Fruit fly (Drosophila melanogaster) whole organism, embryonic: ENCODE measurements around the gene CG8326.

Source experiments
- CG10209 ChIP-seq: fragments of 200-800 bp; sonication (Bioruptor generic); optimal IDR thresholded peaks from 3 replicates; lab custom pipeline; 2017; ENCODE audit warnings: missing biosample characterization, mild to moderate bottlenecking, missing genetic modification characterization, missing genetic modification reagents
- CG10267 ChIP-seq: fragments of 200-800 bp; sonication (Bioruptor generic); optimal IDR thresholded peaks from 2 replicates; lab custom pipeline; 2018; ENCODE audit warnings: missing biosample characterization, mild to moderate bottlenecking, missing genetic modification characterization, moderate library complexity
- CG10543 ChIP-seq: fragments of 200-800 bp; sonication (Bioruptor generic); optimal IDR thresholded peaks from 3 replicates; lab custom pipeline; 2017; ENCODE audit warnings: missing biosample characterization, mild to moderate bottlenecking, missing genetic modification characterization, moderate library complexity
- CG10565 ChIP-seq: fragments of 200-800 bp; sonication (Bioruptor generic); optimal IDR thresholded peaks from 3 replicates; lab custom pipeline; 2016; ENCODE audit warnings: missing biosample characterization, mild to moderate bottlenecking, missing genetic modification characterization
- CG11085 ChIP-seq: fragments of 200-800 bp; sonication (Bioruptor generic); IDR thresholded peaks from 2 replicates; pipeline ENCODE4 v1.3.6; 2022; ENCODE audit warnings: missing biosample characterization, missing genetic modification characterization
- CG11456 ChIP-seq: fragments of 200-800 bp; sonication (Bioruptor generic); IDR thresholded peaks from 3 replicates; pipeline ENCODE4 v1.3.6; 2022; ENCODE audit warnings: missing biosample characterization, missing genetic modification characterization
- CG12299 ChIP-seq: fragments of 200-800 bp; sonication (Bioruptor generic); optimal IDR thresholded peaks from 2 replicates; lab custom pipeline; 2018; ENCODE audit warnings: missing biosample characterization, mild to moderate bottlenecking, missing genetic modification characterization
- CG14667 ChIP-seq: fragments of 200-800 bp; sonication (Bioruptor generic); IDR thresholded peaks from 2 replicates; pipeline ENCODE4 v1.3.6; 2022; ENCODE audit warnings: missing biosample characterization, missing genetic modification characterization
- CG14710 ChIP-seq: fragments of 200-800 bp; sonication (Bioruptor generic); optimal IDR thresholded peaks from 3 replicates; lab custom pipeline; 2019; ENCODE audit warnings: missing biosample characterization, mild to moderate bottlenecking, missing genetic modification characterization, moderate library complexity
- CG15479 ChIP-seq: fragments of 200-800 bp; sonication (Bioruptor generic); optimal IDR thresholded peaks from 3 replicates; lab custom pipeline; 2019; ENCODE audit warnings: missing biosample characterization, mild to moderate bottlenecking, missing genetic modification characterization, moderate library complexity
- CG3065 ChIP-seq: fragments of 200-800 bp; sonication (Bioruptor generic); optimal IDR thresholded peaks from 2 replicates; lab custom pipeline; 2016; ENCODE audit warnings: missing biosample characterization, missing genetic modification characterization
- CG31365 ChIP-seq: fragments of 200-800 bp; sonication (Bioruptor generic); optimal IDR thresholded peaks from 2 replicates; lab custom pipeline; 2018; ENCODE audit warnings: missing biosample characterization, mild to moderate bottlenecking, missing genetic modification characterization
- CG4282 ChIP-seq: fragments of 200-800 bp; sonication (Bioruptor generic); optimal IDR thresholded peaks from 2 replicates; lab custom pipeline; 2016; ENCODE audit warnings: missing biosample characterization, missing genetic modification characterization
- CG6791 ChIP-seq: fragments of 200-800 bp; sonication (Bioruptor generic); IDR thresholded peaks from 3 replicates; pipeline ENCODE4 v1.3.6; 2022; ENCODE audit warnings: missing biosample characterization, missing genetic modification characterization; ENCODE audit not compliant: partially characterized antibody
- CG6854 ChIP-seq: fragments of 200-800 bp; sonication (Bioruptor generic); optimal IDR thresholded peaks from 3 replicates; lab custom pipeline; 2017; ENCODE audit warnings: missing biosample characterization, mild to moderate bottlenecking, missing genetic modification characterization
- CG7357 ChIP-seq: fragments of 200-800 bp; sonication (Bioruptor generic); IDR thresholded peaks from 3 replicates; pipeline ENCODE4 v1.3.6; 2022; ENCODE audit warnings: missing biosample characterization, missing genetic modification characterization
- CG7786 ChIP-seq: fragments of 200-800 bp; sonication (Bioruptor generic); optimal IDR thresholded peaks from 2 replicates; lab custom pipeline; 2016; ENCODE audit warnings: missing biosample characterization, missing genetic modification characterization
- CG7963 ChIP-seq: fragments of 200-800 bp; sonication (Bioruptor generic); IDR thresholded peaks from 3 replicates; pipeline ENCODE4 v1.3.6; 2022; ENCODE audit warnings: missing biosample characterization, missing genetic modification characterization; ENCODE audit not compliant: partially characterized antibody
- CG8290 ChIP-seq, 3 experiments: fragments of 200-800 bp; sonication (Bioruptor generic); optimal IDR thresholded peaks; 2 replicates each; lab custom pipeline; 2016 to 2019; ENCODE audit warnings: missing biosample characterization in 3 of 3, missing genetic modification characterization in 3 of 3, mild to moderate bottlenecking in 2 of 3, moderate library complexity in 1 of 3
- CG8359 ChIP-seq: fragments of 200-800 bp; sonication (Bioruptor generic); optimal IDR thresholded peaks from 2 replicates; lab custom pipeline; 2017; ENCODE audit warnings: missing biosample characterization, mild to moderate bottlenecking, missing genetic modification characterization, borderline replicate concordance
- CG9727 ChIP-seq: fragments of 200-800 bp; sonication (Bioruptor generic); optimal IDR thresholded peaks from 3 replicates; lab custom pipeline; 2017; ENCODE audit warnings: missing biosample characterization, mild to moderate bottlenecking, missing genetic modification characterization
- D19A ChIP-seq: fragments of 200-800 bp; optimal IDR thresholded peaks from 3 replicates; lab custom pipeline; 2019; ENCODE audit warnings: missing biosample characterization, mild to moderate bottlenecking, missing genetic modification characterization, moderate library complexity
- Dp ChIP-seq: fragments of 200-800 bp; sonication (Bioruptor generic); optimal IDR thresholded peaks from 2 replicates; lab custom pipeline; 2018; ENCODE audit warnings: missing biosample characterization, mild to moderate bottlenecking, missing genetic modification characterization, moderate library complexity
- Hey ChIP-seq: fragments of 200-800 bp; sonication (Bioruptor generic); optimal IDR thresholded peaks from 3 replicates; lab custom pipeline; 2018; ENCODE audit warnings: missing biosample characterization, mild to moderate bottlenecking, missing genetic modification characterization
- Hr78 ChIP-seq, 2 experiments: fragments of 200-800 bp in 1 of 2; fragments of >200 bp in 1 of 2; sonication (Bioruptor generic) in 1 of 2; optimal IDR thresholded peaks; 2 replicates each; lab custom pipeline; 2017 to 2019; ENCODE audit warnings: missing biosample characterization in 2 of 2, missing genetic modification characterization in 2 of 2, mild to moderate bottlenecking in 1 of 2, moderate library complexity in 1 of 2
- Hsf ChIP-seq: fragments of 200-800 bp; sonication (Bioruptor generic); optimal IDR thresholded peaks from 3 replicates; lab custom pipeline; 2016; ENCODE audit warnings: missing biosample characterization, missing genetic modification characterization
- Neu2 ChIP-seq: fragments of 200-800 bp; sonication (Bioruptor generic); optimal IDR thresholded peaks from 3 replicates; lab custom pipeline; 2016; ENCODE audit warnings: missing biosample characterization, missing genetic modification characterization, borderline replicate concordance
- Oaz ChIP-seq: fragments of 200-800 bp; sonication (Bioruptor generic); IDR thresholded peaks from 2 replicates; pipeline ENCODE4 v1.3.6; 2022; ENCODE audit warnings: missing biosample characterization, missing genetic modification characterization
- Oli ChIP-seq: fragments of 200-800 bp; sonication (Bioruptor generic); optimal IDR thresholded peaks from 2 replicates; lab custom pipeline; 2018; ENCODE audit warnings: missing biosample characterization, mild to moderate bottlenecking, missing genetic modification characterization, moderate library complexity
- Usf ChIP-seq: fragments of 200-800 bp; sonication (Bioruptor generic); optimal IDR thresholded peaks from 2 replicates; lab custom pipeline; 2017; ENCODE audit warnings: missing genotype, missing biosample characterization, missing genetic modification characterization
- abd-A ChIP-seq: fragments of 200-800 bp; sonication (Bioruptor generic); optimal IDR thresholded peaks from 3 replicates; lab custom pipeline; 2019; ENCODE audit warnings: missing biosample characterization, mild to moderate bottlenecking, missing genetic modification characterization, moderate library complexity
- ara ChIP-seq: fragments of 200-800 bp; sonication (Bioruptor generic); IDR thresholded peaks from 2 replicates; pipeline ENCODE4 v1.3.6; 2022; ENCODE audit warnings: missing biosample characterization, missing genetic modification characterization
- bigmax ChIP-seq: fragments of 200-800 bp; sonication (Bioruptor generic); optimal IDR thresholded peaks from 2 replicates; lab custom pipeline; 2018; ENCODE audit warnings: missing biosample characterization, mild to moderate bottlenecking, missing genetic modification characterization
- caup ChIP-seq: fragments of 200-800 bp; sonication (Bioruptor generic); optimal IDR thresholded peaks from 3 replicates; lab custom pipeline; 2017; ENCODE audit warnings: missing biosample characterization, mild to moderate bottlenecking, missing genetic modification characterization, moderate library complexity; ENCODE audit not compliant: severe bottlenecking
- croc ChIP-seq: fragments of 200-800 bp; sonication (Bioruptor generic); conservative IDR thresholded peaks from 3 replicates; pipeline ENCODE4 v1.3.6; 2022; ENCODE audit warnings: missing biosample characterization, missing genetic modification characterization
- cwo ChIP-seq: fragments of 200-800 bp; sonication (Bioruptor generic); optimal IDR thresholded peaks from 3 replicates; lab custom pipeline; 2017; ENCODE audit warnings: missing biosample characterization, missing genetic modification characterization, mild to moderate bottlenecking, moderate library complexity, missing genetic modification reagents
- da ChIP-seq: fragments of 200-800 bp; sonication (Bioruptor generic); optimal IDR thresholded peaks from 2 replicates; lab custom pipeline; 2016; ENCODE audit warnings: missing biosample characterization, missing genetic modification characterization
- dan ChIP-seq: fragments of 200-800 bp; sonication (Bioruptor generic); IDR thresholded peaks from 2 replicates; pipeline ENCODE4 v1.3.6; 2022; ENCODE audit warnings: missing biosample characterization, missing genetic modification characterization
- eyg ChIP-seq: fragments of 200-800 bp; sonication (Bioruptor generic); optimal IDR thresholded peaks from 3 replicates; lab custom pipeline; 2016; ENCODE audit warnings: missing biosample characterization, missing genetic modification characterization
- gcm2 ChIP-seq: fragments of 200-800 bp; sonication (Bioruptor generic); optimal IDR thresholded peaks from 2 replicates; lab custom pipeline; 2016; ENCODE audit warnings: missing biosample characterization, missing genetic modification characterization
- jigr1 ChIP-seq: fragments of 200-800 bp; sonication (Bioruptor generic); IDR thresholded peaks from 3 replicates; pipeline ENCODE4 v1.3.6; 2022; ENCODE audit warnings: missing biosample characterization, missing genetic modification characterization
- mirr ChIP-seq: fragments of 200-800 bp; sonication (Bioruptor generic); optimal IDR thresholded peaks from 3 replicates; lab custom pipeline; 2018; ENCODE audit warnings: missing biosample characterization, mild to moderate bottlenecking, missing genetic modification characterization
- nerfin-1 ChIP-seq: fragments of 200-800 bp; sonication (Bioruptor generic); optimal IDR thresholded peaks from 3 replicates; lab custom pipeline; 2019; ENCODE audit warnings: missing biosample characterization, mild to moderate bottlenecking, missing genetic modification characterization, moderate library complexity
- nmo ChIP-seq: fragments of 200-800 bp; sonication (Bioruptor generic); optimal IDR thresholded peaks from 2 replicates; lab custom pipeline; 2018; ENCODE audit warnings: missing biosample characterization, mild to moderate bottlenecking, missing genetic modification characterization, moderate library complexity
- otp ChIP-seq: fragments of 200-800 bp; sonication (Bioruptor generic); IDR thresholded peaks from 3 replicates; pipeline ENCODE4, ENCODE4 v1.3.6; 2022; ENCODE audit warnings: missing biosample characterization, missing genetic modification characterization
- pb ChIP-seq: fragments of 200-800 bp; sonication (Bioruptor generic); optimal IDR thresholded peaks from 3 replicates; lab custom pipeline; 2016; ENCODE audit warnings: missing biosample characterization, missing genetic modification characterization
- pum ChIP-seq: fragments of 200-800 bp; sonication (Bioruptor generic); optimal IDR thresholded peaks from 2 replicates; lab custom pipeline; 2016; ENCODE audit warnings: missing biosample characterization, missing genetic modification characterization
- repo ChIP-seq: fragments of 200-800 bp; sonication (Bioruptor generic); optimal IDR thresholded peaks from 2 replicates; lab custom pipeline; 2016; ENCODE audit warnings: missing biosample characterization, missing genetic modification characterization
- run ChIP-seq: fragments of 200-800 bp; sonication (Bioruptor generic); optimal IDR thresholded peaks from 3 replicates; lab custom pipeline; 2018; ENCODE audit warnings: missing biosample characterization, mild to moderate bottlenecking, missing genetic modification characterization
- tin ChIP-seq: fragments of 200-800 bp; sonication (Bioruptor generic); optimal IDR thresholded peaks from 3 replicates; lab custom pipeline; 2016; ENCODE audit warnings: missing biosample characterization, missing genetic modification characterization
- zf30C ChIP-seq: fragments of 200-800 bp; sonication (Bioruptor generic); optimal IDR thresholded peaks from 3 replicates; lab custom pipeline; 2018; ENCODE audit warnings: missing biosample characterization, mild to moderate bottlenecking, missing genetic modification characterization

The CG8326 gene

dm6 chrX:17588134-17588533, 41.2 kb downstream of the CG8326 start (continued):
- no peak for TF ChIP-seq CG9727 (GFP tag; lab: Kevin White, UChicago)
- no peak for TF ChIP-seq Hey (tag; lab: Kevin White, UChicago)
- TF ChIP-seq D19A (tag; lab: Kevin White, UChicago), result no peak
- no peak for TF ChIP-seq mirr
- TF ChIP-seq run (tag; lab: Kevin White, UChicago), result no peak
- no peak for TF ChIP-seq CG11085 (GFP tag; lab: Robert Waterston, UW)
- no peak for TF ChIP-seq caup
- TF ChIP-seq CG11456 (GFP tag; lab: Robert Waterston, UW), result no peak
- TF ChIP-seq cwo (GFP tag; lab: Kevin White, UChicago), result peak; percentile 13
- TF ChIP-seq CG14710 (tag; lab: Kevin White, UChicago), result no peak
- no peak for TF ChIP-seq croc (GFP tag; lab: Robert Waterston, UW)
- no peak for TF ChIP-seq pb (GFP tag; lab: Kevin White, UChicago)
- TF ChIP-seq ara (GFP tag; lab: Robert Waterston, UW), result no peak
- no peak for TF ChIP-seq bigmax (GFP tag; lab: Kevin White, UChicago)
- TF ChIP-seq CG7963 (GFP tag; lab: Robert Waterston, UW), result no peak
- TF ChIP-seq zf30C (GFP tag; lab: Kevin White, UChicago), result no peak
- no peak for TF ChIP-seq CG8359 (GFP tag; lab: Kevin White, UChicago)
- TF ChIP-seq jigr1 (GFP tag; lab: Robert Waterston, UW), result no peak
- TF ChIP-seq Oaz, result no peak
- TF ChIP-seq tin, result no peak
- no peak for TF ChIP-seq eyg (GFP tag; lab: Kevin White, UChicago)
- no peak for TF ChIP-seq CG6854
- TF ChIP-seq CG10565 (GFP tag; lab: Kevin White, UChicago), result no peak
- TF ChIP-seq CG4282 (GFP tag; lab: Kevin White, UChicago), result no peak
- no peak for TF ChIP-seq abd-A (tag; lab: Kevin White, UChicago)
- no peak for TF ChIP-seq CG15479 (GFP tag; lab: Kevin White, UChicago)
- no peak for TF ChIP-seq dan (GFP tag; lab: Robert Waterston, UW)
- no peak for TF ChIP-seq nmo
- TF ChIP-seq otp, result no peak
- no peak for TF ChIP-seq CG10267 (tag; lab: Kevin White, UChicago)
- no peak for TF ChIP-seq CG6791 (GFP tag; lab: Robert Waterston, UW)
- TF ChIP-seq CG10543 (GFP tag; lab: Kevin White, UChicago), result no peak
- no peak for TF ChIP-seq Dp (GFP tag; lab: Kevin White, UChicago)
- TF ChIP-seq Hr78 (GFP tag; optimal IDR thresholded peaks at IDR 0.05; lab: Kevin White, UChicago), result no peak
- no peak for TF ChIP-seq CG3065
- TF ChIP-seq CG10209, result peak; percentile 14
- no peak for TF ChIP-seq CG31365 (tag; lab: Kevin White, UChicago)
- no peak for TF ChIP-seq repo (GFP tag; lab: Kevin White, UChicago)
- TF ChIP-seq gcm2 (GFP tag; lab: Kevin White, UChicago), result no peak
- TF ChIP-seq Neu2 (GFP tag; lab: Kevin White, UChicago), result no peak
- TF ChIP-seq da, result no peak
- no peak for TF ChIP-seq CG14667
- no peak for TF ChIP-seq CG8290 (GFP tag; optimal IDR thresholded peaks at IDR 0.05; lab: Kevin White, UChicago)
- TF ChIP-seq CG8290 (tag; optimal IDR thresholded peaks at IDR 0.05; lab: Kevin White, UChicago), result peak in 1 of 2 experiments; percentile 48
- TF ChIP-seq CG7357 (GFP tag; lab: Robert Waterston, UW), result no peak
- no peak for TF ChIP-seq CG12299
- TF ChIP-seq Oli (tag; lab: Kevin White, UChicago), result peak; percentile 48
- no peak for TF ChIP-seq nerfin-1 (tag; lab: Kevin White, UChicago)
- TF ChIP-seq pum (GFP tag; lab: Kevin White, UChicago), result no peak
- no peak for TF ChIP-seq Usf
- TF ChIP-seq CG7786 (GFP tag; lab: Kevin White, UChicago), result no peak
- no peak for TF ChIP-seq Hsf (GFP tag; lab: Kevin White, UChicago)
